Worm (Caenorhabditis elegans) whole organism, late embryonic: ENCODE results near the gene ZC443.2.
A peak's percentile ranks its signal among the peaks of the same experiment; 100 is the strongest.

Experiments
- C38D4.7 ChIP-seq: fragments of 200-800 bp; sonication (Bioruptor generic); optimal IDR thresholded peaks from 2 replicates; lab custom pipeline; 2018; ENCODE audit warnings: mild to moderate bottlenecking, missing genetic modification characterization, moderate library complexity, missing compliant biosample characterization
- F13H6.1 ChIP-seq: sonication (generic microtip); optimal IDR thresholded peaks from 2 replicates; lab custom pipeline; 2016; ENCODE audit warnings: missing genetic modification characterization, missing compliant biosample characterization
- K02D7.2 ChIP-seq: sonication (generic microtip); optimal IDR thresholded peaks from 2 replicates; lab custom pipeline; 2017; ENCODE audit warnings: mild to moderate bottlenecking, missing genetic modification characterization, missing compliant biosample characterization
- ama-1 ChIP-seq: fragments of 150-350 bp; optimal IDR thresholded peaks from 2 replicates; lab custom pipeline; 2014
- ceh-2 ChIP-seq: sonication (generic microtip); optimal IDR thresholded peaks from 2 replicates; lab custom pipeline; 2016; ENCODE audit warnings: missing genotype, missing genetic modification characterization, missing compliant biosample characterization
- ceh-22 ChIP-seq: sonication (generic microtip); optimal IDR thresholded peaks from 2 replicates; lab custom pipeline; 2017; ENCODE audit warnings: missing biosample characterization, missing genetic modification characterization
- ceh-24 ChIP-seq: sonication (generic microtip); optimal IDR thresholded peaks from 2 replicates; lab custom pipeline; 2016; ENCODE audit warnings: mild to moderate bottlenecking, missing genetic modification characterization, missing compliant biosample characterization
- ceh-34 ChIP-seq: sonication (generic microtip); optimal IDR thresholded peaks from 2 replicates; lab custom pipeline; 2016; ENCODE audit warnings: mild to moderate bottlenecking, missing genetic modification characterization, missing compliant biosample characterization
- ceh-48 ChIP-seq: sonication (generic microtip); optimal IDR thresholded peaks from 2 replicates; lab custom pipeline; 2016; ENCODE audit warnings: missing genetic modification characterization, inconsistent platforms, missing compliant biosample characterization
- elt-2 ChIP-seq: sonication (generic microtip); optimal IDR thresholded peaks from 2 replicates; lab custom pipeline; 2016; ENCODE audit warnings: missing genetic modification reagents, missing genetic modification characterization, missing compliant biosample characterization
- ets-4 ChIP-seq: sonication (generic microtip); optimal IDR thresholded peaks from 2 replicates; lab custom pipeline; 2016; ENCODE audit warnings: missing genetic modification characterization, missing compliant biosample characterization
- eyg-1 ChIP-seq: sonication (generic microtip); optimal IDR thresholded peaks from 2 replicates; lab custom pipeline; 2016; ENCODE audit warnings: missing genotype, missing genetic modification characterization, missing compliant biosample characterization
- fkh-10 ChIP-seq: fragments of 150-350 bp; optimal IDR thresholded peaks from 2 replicates; lab custom pipeline; 2014; ENCODE audit warnings: missing biosample characterization, missing genetic modification reagents, missing genetic modification characterization
- fkh-6 ChIP-seq: sonication (generic microtip); optimal IDR thresholded peaks from 2 replicates; lab custom pipeline; 2016; ENCODE audit warnings: missing genetic modification characterization, missing compliant biosample characterization
- hlh-30 ChIP-seq: sonication (generic microtip); optimal IDR thresholded peaks from 2 replicates; lab custom pipeline; 2017; ENCODE audit warnings: antibody characterized with exemption, missing genetic modification characterization, missing compliant biosample characterization; ENCODE audit not compliant: insufficient read depth
- hlh-6 ChIP-seq: sonication (generic microtip); optimal IDR thresholded peaks from 2 replicates; lab custom pipeline; 2016; ENCODE audit warnings: missing genotype, missing genetic modification characterization, missing compliant biosample characterization
- lim-6 ChIP-seq: sonication (generic microtip); optimal IDR thresholded peaks from 2 replicates; lab custom pipeline; 2016; ENCODE audit warnings: missing genetic modification characterization, missing compliant biosample characterization
- nfya-1 ChIP-seq: sonication (generic microtip); optimal IDR thresholded peaks from 2 replicates; lab custom pipeline; 2017; ENCODE audit warnings: missing genetic modification characterization, mild to moderate bottlenecking, missing compliant biosample characterization, antibody characterized with exemption, moderate library complexity
- nhr-11 ChIP-seq: fragments of 150-350 bp; optimal IDR thresholded peaks from 2 replicates; lab custom pipeline; 2014; ENCODE audit warnings: missing biosample characterization, missing genetic modification characterization
- npax-4 ChIP-seq: sonication (generic microtip); optimal IDR thresholded peaks from 2 replicates; lab custom pipeline; 2016; ENCODE audit warnings: missing genetic modification characterization, missing compliant biosample characterization
- odd-2 ChIP-seq: sonication (generic microtip); optimal IDR thresholded peaks from 2 replicates; lab custom pipeline; 2017; ENCODE audit warnings: antibody characterized with exemption, mild to moderate bottlenecking, missing genetic modification characterization, missing compliant biosample characterization
- pag-3 ChIP-seq: sonication (generic microtip); optimal IDR thresholded peaks from 2 replicates; lab custom pipeline; 2016; ENCODE audit warnings: missing compliant biosample characterization, missing genetic modification characterization, borderline replicate concordance
- pax-1 ChIP-seq: fragments of 150-350 bp; optimal IDR thresholded peaks from 2 replicates; lab custom pipeline; 2014; ENCODE audit warnings: missing biosample characterization, missing genetic modification characterization
- pha-4 ChIP-seq: fragments of 150-350 bp; optimal IDR thresholded peaks from 2 replicates; lab custom pipeline; 2018; ENCODE audit warnings: missing biosample characterization, missing genetic modification reagents, missing genetic modification characterization
- pqm-1 ChIP-seq: sonication (generic microtip); optimal IDR thresholded peaks from 2 replicates; lab custom pipeline; 2016; ENCODE audit warnings: missing genetic modification characterization, missing compliant biosample characterization
- ref-2 ChIP-seq: sonication (generic microtip); optimal IDR thresholded peaks from 2 replicates; lab custom pipeline; 2016; ENCODE audit warnings: missing genetic modification characterization, missing compliant biosample characterization
- sdc-2 ChIP-seq: sonication (generic microtip); optimal IDR thresholded peaks from 2 replicates; lab custom pipeline; 2016; ENCODE audit warnings: missing genotype, missing genetic modification characterization, missing compliant biosample characterization
- sox-2 ChIP-seq: fragments of 200-800 bp; sonication (Bioruptor generic); IDR thresholded peaks from 2 replicates; pipeline ENCODE4 v1.3.6; 2022; ENCODE audit warnings: missing genetic modification reagents, missing genetic modification characterization, missing compliant biosample characterization
- tbx-2 ChIP-seq: sonication (generic microtip); optimal IDR thresholded peaks from 2 replicates; lab custom pipeline; 2016; ENCODE audit warnings: missing genetic modification characterization, missing compliant biosample characterization
- unc-3 ChIP-seq, 2 experiments: fragments of 200-800 bp in 1 of 2; sonication (Bioruptor generic) in 1 of 2; sonication (generic microtip) in 1 of 2; conservative IDR thresholded peaks in 1 of 2; optimal IDR thresholded peaks in 1 of 2; 2 replicates each; pipeline versions ENCODE4 v1.3.6 to Lab custom; 2016 to 2022; ENCODE audit warnings: missing compliant biosample characterization in 2 of 2, missing genetic modification characterization in 2 of 2, missing genetic modification reagents in 1 of 2
- unc-55 ChIP-seq: sonication (generic microtip); optimal IDR thresholded peaks from 2 replicates; lab custom pipeline; 2017; ENCODE audit warnings: missing biosample characterization, missing genetic modification reagents, missing genetic modification characterization
- zip-5 ChIP-seq: sonication (generic microtip); optimal IDR thresholded peaks from 2 replicates; lab custom pipeline; 2016; ENCODE audit warnings: missing genetic modification characterization, missing compliant biosample characterization

ZC443.2 gene

DNA sequence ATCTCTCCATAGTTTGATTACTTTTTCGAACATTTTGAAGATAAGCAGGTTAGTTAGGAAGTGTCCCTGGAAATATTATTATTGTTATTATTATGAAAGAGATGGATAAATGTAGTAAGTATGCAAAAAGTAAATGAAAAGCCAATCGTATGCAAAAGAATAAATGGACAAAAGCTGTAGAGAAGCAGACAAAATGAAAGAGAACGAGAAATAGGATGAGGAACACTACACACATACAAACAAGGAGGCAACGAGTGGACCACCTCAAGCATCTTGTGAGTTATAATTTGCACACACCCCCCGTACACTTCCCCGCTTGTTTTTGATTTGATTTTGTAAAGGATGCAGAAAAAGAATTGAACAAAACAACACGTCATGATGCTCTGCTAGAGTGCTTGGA, at the start of gene ZC443.2:
Gene ZC443.2, minus strand, starts transcription at position 67 of the 400 bp plus-strand sequence.
- TF ChIP-seq ets-4 (tag; lab: Kevin White, UChicago): no peak
- peak; percentile 7 for TF ChIP-seq nfya-1 (tag; lab: Kevin White, UChicago)

DNA sequence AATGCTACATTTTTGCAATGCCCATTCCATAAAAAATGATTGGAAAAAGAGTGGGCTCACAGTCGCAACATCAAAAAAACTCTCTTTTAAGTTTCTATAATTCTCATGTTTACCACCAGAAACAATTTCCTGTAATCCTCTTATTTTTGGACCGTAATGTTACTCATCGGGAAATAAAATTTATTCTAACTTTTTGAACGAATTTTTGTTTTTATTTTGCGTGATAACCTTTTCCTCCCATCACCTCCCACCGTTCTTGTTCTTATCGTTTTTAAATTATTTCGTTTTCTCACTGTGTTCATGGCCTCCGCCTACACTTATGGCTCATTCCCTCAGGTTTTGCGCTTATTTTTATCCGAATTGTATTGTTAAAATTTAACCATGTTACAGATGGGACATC, 48.2 kb upstream of the ZC443.2 start, which contains the start of gene anp-1:
Gene anp-1, plus strand, starts transcription at position 301 of the 400 bp plus-strand sequence.
- no peak for TF ChIP-seq sdc-2 (tag; lab: Kevin White, UChicago)

DNA sequence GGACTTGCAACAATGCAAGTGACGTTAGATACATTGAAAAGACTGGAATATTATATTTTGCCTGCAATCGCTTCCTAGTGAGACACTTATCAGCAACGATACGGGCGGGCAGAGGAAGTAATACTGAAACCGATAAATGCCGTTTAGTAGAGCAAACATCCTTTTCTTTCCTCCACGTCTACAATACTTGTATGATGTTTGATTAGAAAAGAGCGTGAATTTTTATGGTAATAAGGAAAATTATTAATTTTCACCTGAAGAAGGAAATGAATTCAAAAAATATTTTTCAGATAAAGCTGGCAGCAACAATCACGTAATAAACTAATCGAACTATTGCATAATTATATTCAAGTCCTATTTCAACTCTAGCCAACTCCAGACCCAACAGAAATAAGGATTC, 43.8 kb upstream of the ZC443.2 start, which contains the start of gene C44H9.7:
Gene C44H9.7, minus strand, starts transcription at position 101 of the 400 bp plus-strand sequence.
- TF ChIP-seq nhr-11 (tag; lab: Kevin White, UChicago) (no peak), elt-2 (peak; percentile 53), nfya-1 (tag; lab: Kevin White, UChicago) (no peak), sox-2 (GFP tag; lab: Robert Waterston, UW) (no peak)
- TF ChIP-seq, all 69 proteins: peak for 1

DNA sequence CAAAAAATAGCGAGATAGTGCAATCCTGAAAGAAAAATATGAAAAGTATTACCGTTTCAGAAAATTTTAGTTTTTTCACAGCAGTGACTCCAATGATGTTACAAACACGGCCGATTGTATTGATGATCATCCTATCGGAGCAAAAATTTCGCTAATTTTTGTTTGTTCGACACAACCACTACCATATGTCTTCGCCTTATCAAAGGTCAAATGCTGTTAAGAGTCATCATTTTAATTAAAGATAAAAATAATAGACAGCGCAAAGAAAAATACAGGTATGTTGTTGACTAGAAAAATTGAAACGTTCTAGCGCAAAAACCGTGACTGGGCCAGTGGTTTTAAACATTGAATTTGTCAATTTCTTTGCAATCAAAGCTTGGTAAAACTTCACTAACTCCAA, 41.4 kb upstream of the ZC443.2 start:
- peak; percentile 51 for TF ChIP-seq elt-2
- TF ChIP-seq ama-1 (lab: Kevin White, UChicago): no peak

DNA sequence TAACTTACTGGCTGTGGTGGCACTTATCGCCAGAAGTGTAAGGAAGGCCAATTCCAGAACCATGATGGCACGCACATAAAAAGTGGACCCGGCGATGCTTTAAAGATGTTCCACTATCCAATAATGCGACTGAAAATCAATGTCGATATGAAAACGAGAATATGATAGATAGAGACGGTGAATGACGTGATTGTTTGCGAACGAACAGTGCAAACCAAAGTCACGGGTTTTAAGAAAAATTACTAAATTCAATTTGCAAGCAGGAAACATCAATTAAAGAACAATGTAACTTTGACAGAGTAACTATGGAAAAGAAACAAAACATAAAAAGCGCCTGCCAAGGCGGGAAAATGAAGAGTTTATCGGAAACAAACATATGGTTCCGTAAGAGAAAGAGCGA, 38.7 kb upstream of the ZC443.2 start, which contains the start of gene C44H9.5:
Gene C44H9.5, minus strand, starts transcription at position 129 of the 400 bp plus-strand sequence.
- TF ChIP-seq zip-5 (tag; lab: Kevin White, UChicago) (no peak), nfya-1 (tag; lab: Kevin White, UChicago) (no peak), ref-2 (no peak), pax-1 (no peak), ceh-2 (tag; lab: Kevin White, UChicago) (no peak), ceh-48 (tag; lab: Kevin White, UChicago) (no peak), K02D7.2 (tag; lab: Kevin White, UChicago) (no peak), npax-4 (tag; lab: Kevin White, UChicago) (no peak), hlh-30 (no peak), sox-2 (GFP tag; lab: Robert Waterston, UW) (no peak), unc-3 (GFP tag; conservative IDR thresholded peaks at IDR 0.05; lab: Robert Waterston, UW) (no peak), unc-3 (tag; optimal IDR thresholded peaks at IDR 0.05; lab: Kevin White, UChicago) (no peak), ceh-34 (tag; lab: Kevin White, UChicago) (no peak), ets-4 (tag; lab: Kevin White, UChicago) (no peak), pha-4 (no peak), nhr-11 (tag; lab: Kevin White, UChicago) (no peak), odd-2 (tag; lab: Kevin White, UChicago) (no peak), ama-1 (lab: Kevin White, UChicago) (no peak), fkh-6 (no peak), ceh-22 (tag; lab: Kevin White, UChicago) (no peak)
- TF ChIP-seq, all 69 proteins: peak for 0

DNA sequence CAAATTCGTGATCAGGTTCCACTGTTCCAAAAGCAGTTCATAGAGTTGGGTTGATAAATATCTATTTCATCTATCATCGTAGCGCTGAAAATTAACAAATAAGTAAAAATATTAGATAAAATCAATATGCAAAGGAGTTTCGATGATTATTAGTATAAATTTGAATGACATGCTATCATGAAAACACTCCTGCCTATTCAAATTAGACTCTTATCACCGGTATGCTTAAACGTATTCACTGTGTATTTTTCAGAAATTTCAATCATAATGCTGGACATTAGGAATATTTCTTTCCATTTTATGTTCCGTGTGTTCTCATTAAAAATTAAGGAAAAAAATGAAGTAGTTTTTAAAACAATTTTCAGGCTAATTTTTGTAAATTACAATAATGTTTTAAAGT, 34.3 kb upstream of the ZC443.2 start, which contains the start of gene C44H9.6:
Gene C44H9.6, minus strand, starts transcription at position 101 of the 400 bp plus-strand sequence.
- no peak for TF ChIP-seq fkh-10 (GFP tag; lab: Kevin White, UChicago)
- TF ChIP-seq nfya-1 (tag; lab: Kevin White, UChicago): no peak
- TF ChIP-seq hlh-6: no peak
- no peak for TF ChIP-seq lim-6 (tag; lab: Kevin White, UChicago)
- TF ChIP-seq C38D4.7: no peak
- no peak for TF ChIP-seq ceh-24 (tag; lab: Kevin White, UChicago)
- no peak for TF ChIP-seq pqm-1 (tag; lab: Kevin White, UChicago)

DNA sequence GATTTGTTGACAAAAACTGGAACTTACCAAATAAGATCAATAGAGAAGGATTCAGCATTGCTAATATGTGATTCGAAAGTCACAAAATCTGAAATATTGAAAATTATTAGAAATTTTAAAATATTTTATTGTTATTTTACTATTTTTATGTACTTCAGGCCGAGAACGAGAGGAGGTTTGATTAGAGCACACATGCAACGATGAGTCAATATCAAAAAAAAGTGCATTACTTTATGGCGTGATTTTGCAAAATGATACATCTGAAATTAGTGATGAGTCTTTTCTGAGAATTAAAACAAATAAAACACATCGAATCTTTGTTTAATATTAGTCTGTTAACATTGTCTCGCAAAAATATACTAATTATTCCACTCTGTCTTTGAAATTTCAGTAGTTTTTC, 33.8 kb upstream of the ZC443.2 start:
- TF ChIP-seq pha-4 (no peak), eyg-1 (tag; lab: Kevin White, UChicago) (no peak), pag-3 (tag; lab: Kevin White, UChicago) (no peak), F13H6.1 (tag; lab: Kevin White, UChicago) (no peak), fkh-6 (no peak), pax-1 (no peak), tbx-2 (tag; lab: Kevin White, UChicago) (no peak), unc-55 (GFP tag; lab: Kevin White, UChicago) (no peak)
